Worm (Caenorhabditis elegans) whole organism, L3 larva: ENCODE data around the gene argn-1.

ENCODE experiments used
- R02D3.7 ChIP-seq: fragments of 150-350 bp; optimal IDR thresholded peaks from 2 replicates; lab custom pipeline; 2014; ENCODE audit warnings: missing biosample characterization, missing genetic modification characterization
- ZK546.5 ChIP-seq: sonication (generic microtip); optimal IDR thresholded peaks from 2 replicates; lab custom pipeline; 2017; ENCODE audit warnings: missing biosample characterization, missing genetic modification characterization
- ama-1 ChIP-seq: fragments of 150-350 bp; optimal IDR thresholded peaks from 2 replicates; lab custom pipeline; 2018
- ceh-16 ChIP-seq: sonication (generic microtip); optimal IDR thresholded peaks from 2 replicates; lab custom pipeline; 2017; ENCODE audit warnings: missing biosample characterization, missing genetic modification characterization
- ceh-28 ChIP-seq: fragments of 150-350 bp; optimal IDR thresholded peaks from 2 replicates; lab custom pipeline; 2014; ENCODE audit warnings: missing biosample characterization, missing genetic modification reagents, missing genetic modification characterization
- ceh-82 ChIP-seq: fragments of 150-350 bp; optimal IDR thresholded peaks from 2 replicates; lab custom pipeline; 2014; ENCODE audit warnings: missing biosample characterization, missing genetic modification characterization
- daf-12 ChIP-seq: fragments of 150-350 bp; optimal IDR thresholded peaks from 2 replicates; lab custom pipeline; 2014; ENCODE audit warnings: missing biosample characterization, missing genetic modification reagents, missing genetic modification characterization
- egl-27 ChIP-seq: sonication (generic microtip); optimal IDR thresholded peaks from 4 replicates; lab custom pipeline; 2017; ENCODE audit warnings: missing biosample characterization, missing genetic modification reagents, missing genetic modification characterization
- egl-5 ChIP-seq: fragments of 150-350 bp; optimal IDR thresholded peaks from 2 replicates; lab custom pipeline; 2017; ENCODE audit warnings: missing biosample characterization, missing genetic modification reagents, missing genetic modification characterization, inconsistent platforms
- elt-1 ChIP-seq: fragments of 150-350 bp; optimal IDR thresholded peaks from 2 replicates; lab custom pipeline; 2014; ENCODE audit warnings: missing biosample characterization, missing genetic modification characterization
- elt-2 ChIP-seq: sonication (generic microtip); optimal IDR thresholded peaks from 2 replicates; lab custom pipeline; 2016; ENCODE audit warnings: missing genetic modification reagents, mild to moderate bottlenecking, missing genetic modification characterization, missing compliant biosample characterization
- elt-3 ChIP-seq, 3 experiments: fragments of 150-350 bp in 1 of 3; sonication (generic microtip) in 2 of 3; optimal IDR thresholded peaks; 2 replicates in 2 of 3; 4 replicates in 1 of 3; lab custom pipeline; 2014 to 2017; ENCODE audit warnings: missing biosample characterization in 3 of 3, missing genetic modification characterization in 3 of 3
- eor-1 ChIP-seq, 2 experiments: fragments of 150-350 bp; optimal IDR thresholded peaks; 2 replicates each; lab custom pipeline; 2014 to 2018; ENCODE audit warnings: missing biosample characterization in 2 of 2, missing genetic modification characterization in 2 of 2
- fkh-2 ChIP-seq: fragments of 150-350 bp; optimal IDR thresholded peaks from 2 replicates; lab custom pipeline; 2014; ENCODE audit warnings: missing biosample characterization, missing genetic modification reagents, missing genetic modification characterization
- fos-1 ChIP-seq: fragments of 150-350 bp; optimal IDR thresholded peaks from 2 replicates; lab custom pipeline; 2014; ENCODE audit warnings: missing biosample characterization, missing genetic modification characterization
- hmg-11 ChIP-seq: sonication (generic microtip); optimal IDR thresholded peaks from 2 replicates; lab custom pipeline; 2016; ENCODE audit warnings: missing genetic modification characterization, missing compliant biosample characterization
- jun-1 ChIP-seq: fragments of 150-350 bp; optimal IDR thresholded peaks from 2 replicates; lab custom pipeline; 2014; ENCODE audit warnings: missing biosample characterization, missing genetic modification reagents, missing genetic modification characterization
- lin-15B ChIP-seq: fragments of 150-350 bp; optimal IDR thresholded peaks from 2 replicates; lab custom pipeline; 2014; ENCODE audit warnings: missing biosample characterization, missing genetic modification characterization
- lin-39 ChIP-seq: fragments of 150-350 bp; optimal IDR thresholded peaks from 2 replicates; lab custom pipeline; 2018; ENCODE audit warnings: missing biosample characterization, missing genetic modification reagents, missing genetic modification characterization
- lsy-12 ChIP-seq: sonication (generic microtip); optimal IDR thresholded peaks from 2 replicates; lab custom pipeline; 2016; ENCODE audit warnings: mild to moderate bottlenecking, missing genetic modification characterization, missing compliant biosample characterization
- mdl-1 ChIP-seq: fragments of 150-350 bp; optimal IDR thresholded peaks from 2 replicates; lab custom pipeline; 2014; ENCODE audit warnings: missing biosample characterization, missing genetic modification characterization
- nfya-1 ChIP-seq: sonication (generic microtip); optimal IDR thresholded peaks from 2 replicates; lab custom pipeline; 2017; ENCODE audit warnings: missing genetic modification characterization, mild to moderate bottlenecking, missing compliant biosample characterization, antibody characterized with exemption, moderate library complexity; ENCODE audit not compliant: insufficient read depth
- nhr-11 ChIP-seq: fragments of 150-350 bp; optimal IDR thresholded peaks from 2 replicates; lab custom pipeline; 2014; ENCODE audit warnings: missing biosample characterization, missing genetic modification characterization
- nhr-12 ChIP-seq: fragments of 150-350 bp; optimal IDR thresholded peaks from 2 replicates; lab custom pipeline; 2014; ENCODE audit warnings: missing biosample characterization, missing genetic modification characterization
- nhr-23 ChIP-seq: fragments of 150-350 bp; optimal IDR thresholded peaks from 2 replicates; lab custom pipeline; 2014; ENCODE audit warnings: missing biosample characterization, missing genetic modification reagents, missing genetic modification characterization
- nhr-25 ChIP-seq: sonication (generic microtip); optimal IDR thresholded peaks from 2 replicates; lab custom pipeline; 2017; ENCODE audit warnings: missing biosample characterization, missing genetic modification characterization
- nhr-28 ChIP-seq: fragments of 150-350 bp; optimal IDR thresholded peaks from 2 replicates; lab custom pipeline; 2014; ENCODE audit warnings: missing biosample characterization, missing genetic modification characterization
- nhr-43 ChIP-seq: sonication (generic microtip); optimal IDR thresholded peaks from 2 replicates; lab custom pipeline; 2016; ENCODE audit warnings: mild to moderate bottlenecking, missing genetic modification characterization, missing compliant biosample characterization; ENCODE audit not compliant: poor library complexity, severe bottlenecking
- nhr-76 ChIP-seq: fragments of 150-350 bp; sonication (generic microtip); optimal IDR thresholded peaks from 5 replicates; lab custom pipeline; 2014; ENCODE audit warnings: missing biosample characterization, missing genetic modification characterization
- nhr-77 ChIP-seq: fragments of 150-350 bp; optimal IDR thresholded peaks from 2 replicates; lab custom pipeline; 2014; ENCODE audit warnings: missing biosample characterization, missing genetic modification characterization
- pha-4 ChIP-seq: fragments of 150-350 bp; optimal IDR thresholded peaks from 2 replicates; lab custom pipeline; 2014; ENCODE audit warnings: missing biosample characterization, missing genetic modification reagents, missing genetic modification characterization
- pqm-1 ChIP-seq: fragments of 150-350 bp; optimal IDR thresholded peaks from 2 replicates; lab custom pipeline; 2017; ENCODE audit warnings: missing biosample characterization, missing genetic modification characterization, inconsistent platforms
- sea-2 ChIP-seq: fragments of 150-350 bp; sonication (generic microtip); optimal IDR thresholded peaks from 4 replicates; lab custom pipeline; 2014; ENCODE audit warnings: missing biosample characterization, missing genetic modification reagents, missing genetic modification characterization
- snpc-4 ChIP-seq: fragments of 150-350 bp; optimal IDR thresholded peaks from 2 replicates; lab custom pipeline; 2014; ENCODE audit warnings: missing biosample characterization, missing genetic modification characterization
- tbx-2 ChIP-seq: sonication (generic microtip); optimal IDR thresholded peaks from 2 replicates; lab custom pipeline; 2016; ENCODE audit warnings: mild to moderate bottlenecking, missing genetic modification characterization, missing compliant biosample characterization
- unc-39 ChIP-seq: sonication (generic microtip); optimal IDR thresholded peaks from 4 replicates; lab custom pipeline; 2017; ENCODE audit warnings: missing biosample characterization, missing genetic modification characterization
- unc-62 ChIP-seq: fragments of 150-350 bp; sonication (generic microtip); optimal IDR thresholded peaks from 4 replicates; lab custom pipeline; 2014; ENCODE audit warnings: missing biosample characterization, missing genetic modification reagents, missing genetic modification characterization
- zag-1 ChIP-seq: fragments of 150-350 bp; optimal IDR thresholded peaks from 2 replicates; lab custom pipeline; 2014; ENCODE audit warnings: missing biosample characterization, missing genetic modification characterization

The argn-1 gene

ce11 chrX:5646951-5647423 is 17.2 kb downstream of the argn-1 start, which contains the start of gene T22B7.3:
T22B7.3 (plus strand) TSS chrX:5647373.
- TF ChIP-seq egl-5 (tag; lab: Kevin White, UChicago): no peak
- no peak for TF ChIP-seq mdl-1
- TF ChIP-seq jun-1 (tag; lab: Kevin White, UChicago): no peak
- TF ChIP-seq nhr-28 (tag; lab: Kevin White, UChicago): no peak
- no peak for TF ChIP-seq tbx-2
- TF ChIP-seq pqm-1: no peak
- TF ChIP-seq sea-2 (GFP tag; lab: Kevin White, UChicago): no peak

ce11 chrX:5647884-5648283 is 18.1 kb downstream of the argn-1 start, which contains the start of gene srv-7:
srv-7 (minus strand) TSS chrX:5647984.
- TF ChIP-seq egl-27 (tag; lab: Kevin White, UChicago): no peak
- TF ChIP-seq elt-2: no peak
- no peak for TF ChIP-seq daf-12 (tag; lab: Kevin White, UChicago)
- no peak for TF ChIP-seq nhr-76 (tag; lab: Kevin White, UChicago)
- TF ChIP-seq fkh-2 (tag; lab: Kevin White, UChicago): no peak
- no peak for TF ChIP-seq lin-15B (tag; lab: Kevin White, UChicago)
- no peak for TF ChIP-seq nhr-43 (tag; lab: Kevin White, UChicago)
- no peak for TF ChIP-seq ceh-28 (tag; lab: Kevin White, UChicago)
- TF ChIP-seq snpc-4 (tag; lab: Kevin White, UChicago): no peak
- no peak for TF ChIP-seq elt-3 (tag; optimal IDR thresholded peaks at IDR 0.05; lab: Kevin White, UChicago)
- TF ChIP-seq nhr-11: no peak
- no peak for TF ChIP-seq R02D3.7
- no peak for TF ChIP-seq fos-1 (tag; lab: Kevin White, UChicago)
- no peak for TF ChIP-seq unc-39 (tag; lab: Kevin White, UChicago)
- no peak for TF ChIP-seq nhr-23 (tag; lab: Kevin White, UChicago)
- TF ChIP-seq nhr-25 (tag; lab: Kevin White, UChicago): no peak
- TF ChIP-seq ama-1 (lab: Kevin White, UChicago): no peak

ce11 chrX:5653813-5654212 is 24.0 kb downstream of the argn-1 start, which contains the start of gene T22B7.7:
T22B7.7 (minus strand) TSS chrX:5654074.
- TF ChIP-seq nhr-11 (no peak), nhr-77 (no peak), ceh-16 (no peak), hmg-11 (tag; lab: Kevin White, UChicago) (no peak), ceh-82 (tag; lab: Kevin White, UChicago) (no peak), elt-1 (tag; lab: Kevin White, UChicago) (no peak), zag-1 (tag; lab: Kevin White, UChicago) (no peak), ama-1 (lab: Kevin White, UChicago) (no peak), lin-39 (no peak), lsy-12 (tag; lab: Kevin White, UChicago) (no peak), unc-39 (tag; lab: Kevin White, UChicago) (no peak), nfya-1 (tag; lab: Kevin White, UChicago) (peak; percentile 56), elt-2 (peak; percentile 18), unc-62 (GFP tag; lab: Kevin White, UChicago) (no peak), eor-1 (tag; optimal IDR thresholded peaks at IDR 0.05; lab: Kevin White, UChicago) (no peak), nhr-76 (tag; lab: Kevin White, UChicago) (no peak), nhr-25 (tag; lab: Kevin White, UChicago) (peak; percentile 50), pqm-1 (peak; percentile 33), fos-1 (tag; lab: Kevin White, UChicago) (no peak), ZK546.5 (tag; lab: Kevin White, UChicago) (no peak), daf-12 (tag; lab: Kevin White, UChicago) (peak; percentile 40), pha-4 (peak; percentile 52), egl-5 (tag; lab: Kevin White, UChicago) (peak; percentile 14), nhr-23 (tag; lab: Kevin White, UChicago) (no peak)

ce11 chrX:5655601-5656000 is 25.8 kb downstream of the argn-1 start:
- no peak for TF ChIP-seq sea-2 (GFP tag; lab: Kevin White, UChicago)
- TF ChIP-seq nhr-23 (tag; lab: Kevin White, UChicago): no peak
- TF ChIP-seq snpc-4 (tag; lab: Kevin White, UChicago): no peak
- TF ChIP-seq pqm-1: no peak
- no peak for TF ChIP-seq eor-1 (tag; optimal IDR thresholded peaks at IDR 0.05; lab: Kevin White, UChicago)
- TF ChIP-seq egl-27 (tag; lab: Kevin White, UChicago): no peak
- no peak for TF ChIP-seq R02D3.7
- no peak for TF ChIP-seq nhr-12
